Worm (Caenorhabditis elegans) whole organism, early embryonic: Measurements from ENCODE around the gene Y45G5AM.5.

Source experiments
- B0310.2 ChIP-seq: sonication (generic microtip); optimal IDR thresholded peaks from 2 replicates; lab custom pipeline; 2016; ENCODE audit warnings: mild to moderate bottlenecking, missing genetic modification characterization, missing compliant biosample characterization
- F13C5.2 ChIP-seq: sonication (generic microtip); optimal IDR thresholded peaks from 2 replicates; lab custom pipeline; 2017; ENCODE audit warnings: mild to moderate bottlenecking, missing genetic modification characterization, inconsistent platforms, missing compliant biosample characterization
- aly-1 ChIP-seq: sonication (generic microtip); optimal IDR thresholded peaks from 2 replicates; lab custom pipeline; 2016; ENCODE audit warnings: missing genetic modification characterization, missing compliant biosample characterization
- ama-1 ChIP-seq: fragments of 150-350 bp; optimal IDR thresholded peaks from 2 replicates; lab custom pipeline; 2014
- ceh-13 ChIP-seq: fragments of 200-800 bp; sonication (Bioruptor generic); optimal IDR thresholded peaks from 2 replicates; lab custom pipeline; 2018; ENCODE audit warnings: mild to moderate bottlenecking, missing genetic modification characterization, missing compliant biosample characterization
- ceh-36 ChIP-seq: sonication (generic microtip); optimal IDR thresholded peaks from 2 replicates; lab custom pipeline; 2016; ENCODE audit warnings: missing genetic modification characterization, inconsistent platforms, missing compliant biosample characterization
- ets-7 ChIP-seq: sonication (generic microtip); optimal IDR thresholded peaks from 2 replicates; lab custom pipeline; 2016; ENCODE audit warnings: missing genotype, missing genetic modification characterization, missing compliant biosample characterization
- flt-1 ChIP-seq: fragments of 200-800 bp; sonication (Bioruptor generic); IDR thresholded peaks from 2 replicates; pipeline ENCODE4 v1.3.6; 2022; ENCODE audit warnings: missing genetic modification characterization, missing compliant biosample characterization
- hmbx-1 ChIP-seq: sonication (generic microtip); optimal IDR thresholded peaks from 2 replicates; lab custom pipeline; 2016; ENCODE audit warnings: mild to moderate bottlenecking, missing genetic modification characterization, missing compliant biosample characterization
- hmg-4 ChIP-seq: fragments of 200-800 bp; sonication (Bioruptor generic); optimal IDR thresholded peaks from 2 replicates; lab custom pipeline; 2018; ENCODE audit warnings: mild to moderate bottlenecking, missing genetic modification characterization, missing compliant biosample characterization
- hnd-1 ChIP-seq: sonication (generic microtip); optimal IDR thresholded peaks from 2 replicates; lab custom pipeline; 2016; ENCODE audit warnings: missing genetic modification characterization, missing compliant biosample characterization
- pes-1 ChIP-seq: fragments of 200-800 bp; sonication (Bioruptor generic); IDR thresholded peaks from 2 replicates; pipeline ENCODE4 v1.3.6; 2022; ENCODE audit warnings: missing genetic modification reagents, missing genetic modification characterization, missing compliant biosample characterization
- scrt-1 ChIP-seq: fragments of 200-800 bp; sonication (Bioruptor generic); IDR thresholded peaks from 2 replicates; pipeline ENCODE4 v1.3.6; 2022; ENCODE audit warnings: missing genetic modification characterization, missing compliant biosample characterization
- sea-1 ChIP-seq: fragments of 200-800 bp; sonication (Bioruptor generic); conservative IDR thresholded peaks from 2 replicates; pipeline ENCODE4 v1.3.6; 2022; ENCODE audit warnings: missing genetic modification characterization, missing compliant biosample characterization
- tbx-11 ChIP-seq: fragments of 200-800 bp; sonication (Bioruptor generic); IDR thresholded peaks from 2 replicates; pipeline ENCODE4 v1.3.6; 2022; ENCODE audit warnings: missing genetic modification characterization, missing compliant biosample characterization
- tbx-37 ChIP-seq: fragments of 200-800 bp; sonication (Bioruptor generic); conservative IDR thresholded peaks from 2 replicates; pipeline ENCODE4 v1.3.6; 2022; ENCODE audit warnings: missing genetic modification reagents, missing genetic modification characterization, missing compliant biosample characterization
- tra-4 ChIP-seq: sonication (generic microtip); optimal IDR thresholded peaks from 2 replicates; lab custom pipeline; 2017; ENCODE audit warnings: missing genetic modification characterization, missing compliant biosample characterization

Gene Y45G5AM.5

ce11 chrV:4160086-4160485, at the start of gene Y45G5AM.5:
TSS of gene Y45G5AM.5 (plus strand) at chrV:4160386.
- TF ChIP-seq ama-1 (lab: Kevin White, UChicago): no peak

DNA sequence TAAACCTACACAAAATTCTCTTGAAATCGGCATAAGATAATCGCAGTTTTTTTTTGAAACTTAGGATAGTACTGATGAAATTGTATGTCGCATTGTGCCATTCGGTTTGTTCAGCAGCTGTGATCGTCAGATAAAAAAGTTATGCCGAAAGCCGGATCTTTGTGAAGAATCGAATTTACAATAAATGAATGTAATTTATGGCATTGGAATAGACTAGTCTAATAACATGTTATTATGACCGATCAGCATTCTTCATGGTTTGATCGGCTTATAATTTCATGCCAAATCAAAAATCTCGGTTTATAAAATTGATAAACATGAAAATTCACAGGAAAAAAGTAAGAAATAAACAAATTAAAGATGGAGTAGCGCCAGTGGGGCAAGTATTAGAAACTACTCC, 47.7 kb upstream of the Y45G5AM.5 start, which contains the start of gene srw-134:
Gene srw-134 (minus strand): TSS at position 101 of the 400 bp plus-strand sequence.
- TF ChIP-seq tbx-11: no peak
- TF ChIP-seq B0310.2: no peak
- TF ChIP-seq ceh-36 (tag; lab: Kevin White, UChicago): no peak
- TF ChIP-seq hmbx-1 (tag; lab: Kevin White, UChicago): no peak
- TF ChIP-seq sea-1: no peak
- TF ChIP-seq aly-1 (tag; lab: Kevin White, UChicago): no peak
- no peak for TF ChIP-seq ama-1 (lab: Kevin White, UChicago)
- TF ChIP-seq hmg-4 (GFP tag; lab: Kevin White, UChicago): no peak
- TF ChIP-seq ceh-13: no peak
- TF ChIP-seq F13C5.2: no peak
- TF ChIP-seq flt-1 (GFP tag; lab: Robert Waterston, UW): no peak
- no peak for TF ChIP-seq pes-1
- no peak for TF ChIP-seq ets-7 (tag; lab: Kevin White, UChicago)
- no peak for TF ChIP-seq tra-4 (tag; lab: Kevin White, UChicago)
- TF ChIP-seq scrt-1 (GFP tag; lab: Robert Waterston, UW): no peak
- TF ChIP-seq hnd-1: no peak

DNA sequence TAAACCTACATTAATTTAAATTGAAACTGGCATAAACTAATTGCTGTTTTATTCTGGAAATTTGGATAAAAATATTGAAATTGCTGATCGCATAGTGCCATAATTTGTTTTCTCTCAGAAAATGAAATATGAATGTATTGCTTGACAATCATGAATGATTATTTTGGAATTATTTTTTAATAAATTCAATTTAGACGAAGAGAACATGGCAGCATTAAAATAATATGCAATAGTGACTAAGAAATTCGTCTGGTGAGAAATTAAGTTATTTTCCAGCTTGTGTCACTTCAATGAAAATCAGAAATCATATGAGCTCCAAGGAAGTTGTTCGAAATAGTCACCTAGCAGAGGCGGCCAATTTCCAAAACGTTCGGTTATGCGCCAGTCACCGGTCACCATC, 45.6 kb upstream of the Y45G5AM.5 start, which contains the start of gene srw-133:
Gene srw-133 (minus strand): TSS at position 101 of the 400 bp plus-strand sequence.
- TF ChIP-seq aly-1 (tag; lab: Kevin White, UChicago) (no peak), tbx-11 (no peak), tra-4 (tag; lab: Kevin White, UChicago) (no peak), hnd-1 (no peak), F13C5.2 (no peak), ets-7 (tag; lab: Kevin White, UChicago) (no peak), ceh-13 (no peak), B0310.2 (no peak), tbx-37 (GFP tag; lab: Robert Waterston, UW) (no peak), hmg-4 (GFP tag; lab: Kevin White, UChicago) (no peak), hmbx-1 (tag; lab: Kevin White, UChicago) (no peak), ama-1 (lab: Kevin White, UChicago) (no peak), flt-1 (GFP tag; lab: Robert Waterston, UW) (no peak), sea-1 (no peak), ceh-36 (tag; lab: Kevin White, UChicago) (no peak), pes-1 (no peak), scrt-1 (GFP tag; lab: Robert Waterston, UW) (no peak)

DNA sequence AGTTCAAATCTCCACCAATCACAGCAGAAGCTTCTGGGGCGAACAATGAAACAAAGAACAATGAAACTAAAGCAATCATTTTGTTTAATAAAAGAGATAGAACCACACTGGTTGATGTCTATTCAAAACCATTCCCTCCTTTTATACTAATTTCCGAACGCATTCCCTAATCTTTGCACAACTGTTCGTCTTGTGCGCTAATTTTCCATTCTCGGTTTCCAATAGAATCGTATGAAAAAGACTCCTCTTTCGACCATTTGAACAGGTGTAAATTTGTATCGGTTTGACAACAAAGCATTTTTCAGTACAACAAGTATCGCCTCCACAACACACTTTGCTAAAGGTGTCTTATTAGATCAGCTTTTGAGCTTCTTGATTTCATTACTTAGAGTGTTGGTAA, 44.1 kb upstream of the Y45G5AM.5 start, which contains the start of gene T05B4.8:
Gene T05B4.8 (minus strand): TSS at position 101 of the 400 bp plus-strand sequence.
- no peak for TF ChIP-seq B0310.2
- TF ChIP-seq hmbx-1 (tag; lab: Kevin White, UChicago): no peak
- no peak for TF ChIP-seq flt-1 (GFP tag; lab: Robert Waterston, UW)
- no peak for TF ChIP-seq tbx-11
- no peak for TF ChIP-seq ceh-36 (tag; lab: Kevin White, UChicago)
- no peak for TF ChIP-seq tra-4 (tag; lab: Kevin White, UChicago)
- no peak for TF ChIP-seq scrt-1 (GFP tag; lab: Robert Waterston, UW)
- no peak for TF ChIP-seq hnd-1

- TF ChIP-seq tbx-37 (GFP tag; lab: Robert Waterston, UW) (no peak), F13C5.2 (no peak), scrt-1 (GFP tag; lab: Robert Waterston, UW) (no peak), ets-7 (tag; lab: Kevin White, UChicago) (no peak), ama-1 (lab: Kevin White, UChicago) (no peak), hnd-1 (no peak), ceh-36 (tag; lab: Kevin White, UChicago) (no peak), sea-1 (no peak), flt-1 (GFP tag; lab: Robert Waterston, UW) (no peak), B0310.2 (no peak), aly-1 (tag; lab: Kevin White, UChicago) (no peak), ceh-13 (no peak), tbx-11 (no peak), hmbx-1 (tag; lab: Kevin White, UChicago) (no peak), pes-1 (no peak), tra-4 (tag; lab: Kevin White, UChicago) (no peak)
Measured at ce11 chrV:4118332-4118731, 41.9 kb upstream of the Y45G5AM.5 start, which contains the start of gene T05B4.9. TSS of gene T05B4.9 (minus strand) at chrV:4118432.

DNA sequence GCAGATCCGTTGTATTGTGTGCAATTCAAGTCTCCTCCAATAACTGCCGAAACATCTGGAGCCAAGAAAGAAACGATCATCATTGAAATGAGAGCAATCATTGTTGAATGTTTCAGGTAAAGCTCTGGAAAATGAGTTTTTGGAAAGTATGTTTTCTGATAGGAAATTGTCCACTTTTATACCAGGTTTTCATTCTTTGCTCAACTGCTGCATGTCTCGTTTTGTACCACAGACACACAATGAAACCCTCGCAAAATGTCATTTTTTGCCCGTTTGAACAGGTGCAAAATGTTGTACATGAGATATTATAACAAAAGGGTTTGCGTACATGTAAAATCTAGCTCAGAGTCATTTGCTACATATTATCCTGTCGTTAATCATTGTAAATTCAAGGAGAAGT, 39.6 kb upstream of the Y45G5AM.5 start, which contains the start of gene T05B4.10:
Gene T05B4.10 (minus strand): TSS at position 101 of the 400 bp plus-strand sequence.
- TF ChIP-seq aly-1 (tag; lab: Kevin White, UChicago): no peak
- no peak for TF ChIP-seq hnd-1
- TF ChIP-seq flt-1 (GFP tag; lab: Robert Waterston, UW): no peak
- TF ChIP-seq scrt-1 (GFP tag; lab: Robert Waterston, UW): no peak
- TF ChIP-seq ets-7 (tag; lab: Kevin White, UChicago): no peak
- no peak for TF ChIP-seq sea-1
- TF ChIP-seq ceh-36 (tag; lab: Kevin White, UChicago): no peak
- no peak for TF ChIP-seq hmg-4 (GFP tag; lab: Kevin White, UChicago)
- no peak for TF ChIP-seq pes-1
- no peak for TF ChIP-seq tbx-37 (GFP tag; lab: Robert Waterston, UW)
- TF ChIP-seq F13C5.2: no peak
- no peak for TF ChIP-seq ama-1 (lab: Kevin White, UChicago)
- TF ChIP-seq B0310.2: no peak

DNA sequence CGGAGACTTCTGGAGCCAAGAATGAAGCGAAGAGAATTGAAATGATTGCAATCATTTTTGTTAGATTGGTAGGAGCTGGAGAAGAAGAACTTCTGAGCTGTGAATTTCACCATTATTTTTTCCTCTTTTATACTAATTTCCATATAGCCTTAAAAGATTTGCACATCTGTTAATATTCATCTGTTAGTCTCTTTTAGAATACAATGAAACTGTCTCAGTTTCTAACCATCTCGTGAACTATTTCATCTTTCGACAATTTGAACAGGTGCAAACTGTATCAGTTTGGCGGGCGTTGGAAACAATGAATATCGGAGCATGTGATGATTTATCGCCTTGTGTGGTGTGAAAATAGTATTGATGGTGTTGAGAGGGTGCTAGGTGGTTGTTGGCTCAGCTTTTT, 37.8 kb upstream of the Y45G5AM.5 start, which contains the start of gene phat-5:
Gene phat-5 (minus strand): TSS at position 101 of the 400 bp plus-strand sequence.
- TF ChIP-seq ceh-36 (tag; lab: Kevin White, UChicago) (no peak), hnd-1 (no peak), ama-1 (lab: Kevin White, UChicago) (no peak), F13C5.2 (no peak), tbx-11 (no peak), tbx-37 (GFP tag; lab: Robert Waterston, UW) (no peak), sea-1 (no peak), B0310.2 (no peak), tra-4 (tag; lab: Kevin White, UChicago) (no peak), scrt-1 (GFP tag; lab: Robert Waterston, UW) (no peak), pes-1 (no peak), ets-7 (tag; lab: Kevin White, UChicago) (no peak), ceh-13 (no peak), hmbx-1 (tag; lab: Kevin White, UChicago) (no peak), aly-1 (tag; lab: Kevin White, UChicago) (no peak), hmg-4 (GFP tag; lab: Kevin White, UChicago) (no peak)
